Fruit fly (Drosophila melanogaster): ENCODE data around the gene CG12984.

The CG12984 gene

dm6 chr3L:20944180-20944579 lies 47.3 kb upstream of the CG12984 start (continued):
- TF ChIP-seq Fer3 (tag; optimal IDR thresholded peaks at IDR 0.05) (no peak), CG4730 (GFP tag; IDR thresholded peaks at IDR 0.05) (no peak), lov (optimal IDR thresholded peaks at IDR 0.05) (no peak), lov (GFP tag; IDR thresholded peaks at IDR 0.05) (peak; percentile 71; the same call in 2 of the 3 replicates), CG10366 (GFP tag; IDR thresholded peaks at IDR 0.05) (no peak), Drgx (GFP tag; IDR thresholded peaks at IDR 0.05) (no peak), eve (GFP tag; optimal IDR thresholded peaks at IDR 0.05) (no peak), CG1647 (GFP tag; optimal IDR thresholded peaks at IDR 0.05) (no peak), CG2712 (tag; optimal IDR thresholded peaks at IDR 0.05) (no peak), Max (GFP tag; optimal IDR thresholded peaks at IDR 0.05) (no peak), CG12942 (GFP tag; optimal IDR thresholded peaks at IDR 0.05) (peak; percentile 32), scrt (GFP tag; optimal IDR thresholded peaks at IDR 0.05) (no peak), sob (GFP tag; IDR thresholded peaks at IDR 0.05) (no peak), Abd-B (GFP tag; optimal IDR thresholded peaks at IDR 0.05) (no peak), schlank (tag; optimal IDR thresholded peaks at IDR 0.05) (no peak), sug (tag; optimal IDR thresholded peaks at IDR 0.05) (no peak), NC2α (GFP tag; optimal IDR thresholded peaks at IDR 0.05) (no peak), CG17612 (GFP tag; IDR thresholded peaks at IDR 0.05) (no peak), HLH54F (GFP tag; optimal IDR thresholded peaks at IDR 0.05) (no peak), CG13624 (GFP tag; optimal IDR thresholded peaks at IDR 0.05) (no peak), dati (GFP tag; IDR thresholded peaks at IDR 0.05) (no peak), CG8281 (tag; optimal IDR thresholded peaks at IDR 0.05) (no peak), yki (optimal IDR thresholded peaks at IDR 0.05) (no peak), CG18599 (GFP tag; optimal IDR thresholded peaks at IDR 0.05) (peak; percentile 28), CG32767 (GFP tag; IDR thresholded peaks at IDR 0.05) (no peak), Hr3 (GFP tag; optimal IDR thresholded peaks at IDR 0.05) (no peak), ham (GFP tag; IDR thresholded peaks at IDR 0.05) (no peak), CG31441 (GFP tag; IDR thresholded peaks at IDR 0.05) (no peak; the same call in 1 of the 2 replicates), CG2202 (tag; optimal IDR thresholded peaks at IDR 0.05) (peak; percentile 59), Lhr (GFP tag; optimal IDR thresholded peaks at IDR 0.05) (peak; percentile 20), BtbVII (GFP tag; optimal IDR thresholded peaks at IDR 0.05) (no peak), Vsx1 (GFP tag; optimal IDR thresholded peaks at IDR 0.05) (peak; percentile 26), CG16863 (GFP tag; optimal IDR thresholded peaks at IDR 0.05) (peak; percentile 44), Oli (tag; optimal IDR thresholded peaks at IDR 0.05) (no peak), CG1529 (GFP tag; optimal IDR thresholded peaks at IDR 0.05) (no peak), Hr78 (GFP tag; optimal IDR thresholded peaks at IDR 0.05) (no peak), dan (GFP tag; IDR thresholded peaks at IDR 0.05) (no peak), Eip74EF (GFP tag; optimal IDR thresholded peaks at IDR 0.05) (no peak), PHDP (tag; optimal IDR thresholded peaks at IDR 0.05) (peak; percentile 19), CG4854 (GFP tag; optimal IDR thresholded peaks at IDR 0.05) (no peak), crp (GFP tag; optimal IDR thresholded peaks at IDR 0.05) (no peak), emc (GFP tag; optimal IDR thresholded peaks at IDR 0.05) (no peak), CG15073 (GFP tag; optimal IDR thresholded peaks at IDR 0.05) (no peak), dpn (GFP tag; optimal IDR thresholded peaks at IDR 0.05) (no peak), CG7372 (GFP tag; IDR thresholded peaks at IDR 0.05) (no peak), mam (GFP tag; optimal IDR thresholded peaks at IDR 0.05) (no peak), CG11723 (GFP tag; optimal IDR thresholded peaks at IDR 0.05) (peak; percentile 22), salm (tag; optimal IDR thresholded peaks at IDR 0.05) (peak; percentile 8), bcd (GFP tag; optimal IDR thresholded peaks at IDR 0.05) (peak; percentile 24), slp2 (GFP tag; optimal IDR thresholded peaks at IDR 0.05) (no peak), gsb (GFP tag; IDR thresholded peaks at IDR 0.05) (no peak), H2.0 (GFP tag; IDR thresholded peaks at IDR 0.05) (no peak), ranshi (GFP tag; IDR thresholded peaks at IDR 0.05) (no peak)
